Worm (Caenorhabditis elegans): ENCODE measurements around the gene srsx-10.

srsx-10 gene

ce11 chrV:4980094-4980493 lies 5.5 kb upstream of the srsx-10 start:
- TF ChIP-seq nhr-232 (tag; optimal IDR thresholded peaks at IDR 0.05) (no peak), dve-1 (tag; optimal IDR thresholded peaks at IDR 0.05) (no peak)

DNA sequence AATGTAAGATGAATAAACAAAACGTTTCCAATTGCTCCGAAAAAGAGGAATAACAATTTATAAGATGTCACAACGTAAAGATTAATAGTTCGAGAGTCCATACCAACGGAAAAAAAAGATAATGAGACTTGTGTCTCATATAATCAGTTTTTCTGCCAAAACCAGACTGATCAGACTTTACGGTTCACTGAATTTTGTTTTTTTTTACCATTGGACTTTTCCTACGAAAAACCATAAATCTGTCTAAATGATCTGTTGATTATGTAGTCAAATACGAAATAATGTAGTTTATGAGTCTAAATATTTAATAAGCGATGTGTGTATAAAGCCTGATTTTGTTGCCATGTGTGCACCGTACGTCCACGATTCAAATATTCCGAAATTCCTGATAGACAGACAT lies 4.5 kb upstream of the srsx-10 start, which contains the start of gene srsx-11:
Gene srsx-11, minus strand, starts transcription at position 101 of the 400 bp plus-strand sequence.
- TF ChIP-seq elt-2 (tag; optimal IDR thresholded peaks at IDR 0.05) (no peak), syd-9 (tag; optimal IDR thresholded peaks at IDR 0.05) (no peak), nhr-232 (tag; optimal IDR thresholded peaks at IDR 0.05) (no peak), ahr-1 (tag; optimal IDR thresholded peaks at IDR 0.05) (no peak), K02D7.2 (tag; optimal IDR thresholded peaks at IDR 0.05) (no peak), fax-1 (tag; optimal IDR thresholded peaks at IDR 0.05) (no peak), dve-1 (tag; optimal IDR thresholded peaks at IDR 0.05) (no peak), ceh-31 (tag; optimal IDR thresholded peaks at IDR 0.05) (no peak), che-1 (tag; optimal IDR thresholded peaks at IDR 0.05) (no peak), lin-11 (tag; optimal IDR thresholded peaks at IDR 0.05) (no peak), rnt-1 (tag; optimal IDR thresholded peaks at IDR 0.05) (no peak), tbx-7 (tag; optimal IDR thresholded peaks at IDR 0.05) (no peak), pha-2 (tag; optimal IDR thresholded peaks at IDR 0.05) (no peak), ceh-19 (GFP tag; optimal IDR thresholded peaks at IDR 0.05) (no peak), ceh-18 (tag; optimal IDR thresholded peaks at IDR 0.05) (no peak), fkh-6 (tag; optimal IDR thresholded peaks at IDR 0.05) (no peak), ama-1 (optimal IDR thresholded peaks at IDR 0.05) (no peak), C38D4.7 (GFP tag; optimal IDR thresholded peaks at IDR 0.05) (no peak)

- TF ChIP-seq K09A11.1 (tag; optimal IDR thresholded peaks at IDR 0.05; ENCODE audit: insufficient read depth) (no peak), ceh-19 (GFP tag; optimal IDR thresholded peaks at IDR 0.05) (no peak), ama-1 (optimal IDR thresholded peaks at IDR 0.05) (no peak), pax-1 (tag; optimal IDR thresholded peaks at IDR 0.05) (no peak), dve-1 (tag; optimal IDR thresholded peaks at IDR 0.05) (no peak), sdc-2 (tag; optimal IDR thresholded peaks at IDR 0.05) (no peak), elt-4 (tag; optimal IDR thresholded peaks at IDR 0.05) (no peak)
Measured at ce11 chrV:4977539-4977938, 3.0 kb upstream of the srsx-10 start.

DNA sequence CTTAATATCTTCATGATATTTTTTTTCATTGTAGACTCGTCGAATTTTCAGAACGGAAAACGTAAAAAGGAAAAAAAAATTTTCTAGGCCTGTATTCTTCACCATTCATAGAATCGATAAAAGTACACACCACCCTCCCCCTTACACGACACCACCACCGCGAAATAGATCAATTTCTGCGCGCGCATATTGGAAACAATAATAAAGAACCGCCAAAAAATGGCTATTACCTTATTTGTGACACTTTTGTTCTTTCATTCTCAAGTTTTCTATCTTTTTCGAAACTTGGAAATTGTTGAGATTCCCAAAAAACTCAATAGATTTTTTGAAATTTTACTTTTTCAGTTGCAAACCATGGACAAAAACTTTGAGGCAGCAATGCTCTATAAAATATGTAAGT lies 563 bp upstream of the srsx-10 start, which contains the start of gene F26G5.1:
Gene F26G5.1, plus strand, starts transcription at position 339 of the 400 bp plus-strand sequence.
- TF ChIP-seq ceh-18 (tag; optimal IDR thresholded peaks at IDR 0.05) (no peak), ama-1 (optimal IDR thresholded peaks at IDR 0.05) (no peak), syd-9 (tag; optimal IDR thresholded peaks at IDR 0.05) (no peak), che-1 (tag; optimal IDR thresholded peaks at IDR 0.05) (no peak), nhr-11 (tag; optimal IDR thresholded peaks at IDR 0.05) (no peak), ceh-34 (tag; optimal IDR thresholded peaks at IDR 0.05) (no peak), npax-4 (tag; optimal IDR thresholded peaks at IDR 0.05) (no peak), nhr-232 (tag; optimal IDR thresholded peaks at IDR 0.05) (no peak), ceh-24 (tag; optimal IDR thresholded peaks at IDR 0.05) (no peak), F13H6.1 (tag; optimal IDR thresholded peaks at IDR 0.05) (no peak), lin-11 (tag; optimal IDR thresholded peaks at IDR 0.05) (no peak)

DNA sequence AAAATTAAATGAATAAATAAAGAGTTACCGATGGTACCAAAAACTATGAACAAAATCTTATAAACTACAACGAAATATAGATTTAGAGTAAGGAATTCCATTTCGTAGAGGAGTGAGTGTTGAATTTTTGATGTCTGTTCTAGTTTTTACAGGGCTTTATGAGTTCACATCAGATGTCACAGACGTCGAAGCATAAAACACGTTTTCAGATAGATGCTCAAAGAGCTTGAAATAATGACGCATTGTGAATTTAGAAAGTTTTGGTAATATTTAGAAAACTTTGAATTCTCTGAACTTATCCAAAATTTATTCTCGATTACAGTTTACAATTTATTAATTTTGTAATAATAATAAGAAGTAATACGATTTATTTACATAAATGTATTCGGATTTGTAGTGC lies 1.6 kb downstream of the srsx-10 start, which contains the start of gene srsx-9:
Gene srsx-9, minus strand, starts transcription at position 101 of the 400 bp plus-strand sequence.
- TF ChIP-seq unc-3 (GFP tag; conservative IDR thresholded peaks at IDR 0.05) (no peak), unc-3 (tag; optimal IDR thresholded peaks at IDR 0.05) (no peak), hlh-6 (tag; optimal IDR thresholded peaks at IDR 0.05) (no peak), ceh-18 (tag; optimal IDR thresholded peaks at IDR 0.05) (no peak), gmeb-2 (tag; optimal IDR thresholded peaks at IDR 0.05) (no peak), unc-55 (GFP tag; optimal IDR thresholded peaks at IDR 0.05) (no peak), ceh-24 (tag; optimal IDR thresholded peaks at IDR 0.05) (no peak), ama-1 (optimal IDR thresholded peaks at IDR 0.05) (no peak), eyg-1 (tag; optimal IDR thresholded peaks at IDR 0.05) (no peak), npax-4 (tag; optimal IDR thresholded peaks at IDR 0.05) (no peak), che-1 (tag; optimal IDR thresholded peaks at IDR 0.05) (no peak), C38D4.7 (GFP tag; optimal IDR thresholded peaks at IDR 0.05) (no peak), odd-2 (tag; optimal IDR thresholded peaks at IDR 0.05) (no peak), ceh-30 (tag; optimal IDR thresholded peaks at IDR 0.05) (no peak), nhr-232 (tag; optimal IDR thresholded peaks at IDR 0.05) (no peak), ceh-14 (tag; optimal IDR thresholded peaks at IDR 0.05) (no peak), hlh-15 (tag; optimal IDR thresholded peaks at IDR 0.05) (no peak), fax-1 (tag; optimal IDR thresholded peaks at IDR 0.05) (no peak), ceh-9 (tag; optimal IDR thresholded peaks at IDR 0.05) (no peak), fkh-6 (tag; optimal IDR thresholded peaks at IDR 0.05) (no peak)
